Fruit fly (Drosophila melanogaster) whole organism, adult: Measurements from ENCODE around the gene Prtl99C.

Source experiments
- CG1620 ChIP-seq: fragments of 200-800 bp; sonication (Bioruptor generic); optimal IDR thresholded peaks from 2 replicates; lab custom pipeline; 2016; ENCODE audit warnings: missing biosample characterization, missing genetic modification characterization
- CG5204 ChIP-seq: fragments of 200-800 bp; sonication (Bioruptor generic); optimal IDR thresholded peaks from 2 replicates; lab custom pipeline; 2016; ENCODE audit warnings: missing biosample characterization, missing genetic modification characterization
- CG7045 ChIP-seq: fragments of 200-800 bp; sonication (Bioruptor generic); optimal IDR thresholded peaks from 2 replicates; lab custom pipeline; 2017; ENCODE audit warnings: missing biosample characterization, mild to moderate bottlenecking, missing genetic modification characterization
- CG7101 ChIP-seq: fragments of 200-800 bp; sonication (Bioruptor generic); optimal IDR thresholded peaks from 2 replicates; lab custom pipeline; 2018; ENCODE audit warnings: missing biosample characterization, mild to moderate bottlenecking, missing genetic modification characterization, moderate library complexity
- Clk ChIP-seq: fragments of 200-800 bp; sonication (Bioruptor generic); optimal IDR thresholded peaks from 2 replicates; lab custom pipeline; 2017; ENCODE audit warnings: missing biosample characterization, missing genetic modification characterization
- kay ChIP-seq: fragments of 200-800 bp; sonication (Bioruptor generic); peaks from one replicate; lab custom pipeline; 2016; ENCODE audit warnings: missing biosample characterization, missing genetic modification characterization, borderline replicate concordance
- tj ChIP-seq: fragments of 200-800 bp; sonication (Bioruptor generic); optimal IDR thresholded peaks from 3 replicates; lab custom pipeline; 2017; ENCODE audit warnings: missing biosample characterization, mild to moderate bottlenecking, missing genetic modification characterization, moderate library complexity
- toe ChIP-seq: fragments of 200-800 bp; sonication (Bioruptor generic); optimal IDR thresholded peaks from 2 replicates; lab custom pipeline; 2016; ENCODE audit warnings: missing biosample characterization, missing genetic modification characterization

dm6 chr3R:29817664-29818063 lies 18.1 kb upstream of the Prtl99C start, which contains the start of gene CG7829:
- TF ChIP-seq tj (GFP tag; lab: Kevin White, UChicago) (no peak), kay (no peak), CG7101 (tag; lab: Kevin White, UChicago) (no peak), CG5204 (GFP tag; lab: Kevin White, UChicago) (no peak), CG1620 (GFP tag; lab: Kevin White, UChicago) (no peak), CG7045 (no peak), Clk (GFP tag; lab: Kevin White, UChicago) (no peak), toe (no peak)
